Fruit fly (Drosophila melanogaster): ENCODE results near the gene CG7083.

The CG7083 gene

DNA sequence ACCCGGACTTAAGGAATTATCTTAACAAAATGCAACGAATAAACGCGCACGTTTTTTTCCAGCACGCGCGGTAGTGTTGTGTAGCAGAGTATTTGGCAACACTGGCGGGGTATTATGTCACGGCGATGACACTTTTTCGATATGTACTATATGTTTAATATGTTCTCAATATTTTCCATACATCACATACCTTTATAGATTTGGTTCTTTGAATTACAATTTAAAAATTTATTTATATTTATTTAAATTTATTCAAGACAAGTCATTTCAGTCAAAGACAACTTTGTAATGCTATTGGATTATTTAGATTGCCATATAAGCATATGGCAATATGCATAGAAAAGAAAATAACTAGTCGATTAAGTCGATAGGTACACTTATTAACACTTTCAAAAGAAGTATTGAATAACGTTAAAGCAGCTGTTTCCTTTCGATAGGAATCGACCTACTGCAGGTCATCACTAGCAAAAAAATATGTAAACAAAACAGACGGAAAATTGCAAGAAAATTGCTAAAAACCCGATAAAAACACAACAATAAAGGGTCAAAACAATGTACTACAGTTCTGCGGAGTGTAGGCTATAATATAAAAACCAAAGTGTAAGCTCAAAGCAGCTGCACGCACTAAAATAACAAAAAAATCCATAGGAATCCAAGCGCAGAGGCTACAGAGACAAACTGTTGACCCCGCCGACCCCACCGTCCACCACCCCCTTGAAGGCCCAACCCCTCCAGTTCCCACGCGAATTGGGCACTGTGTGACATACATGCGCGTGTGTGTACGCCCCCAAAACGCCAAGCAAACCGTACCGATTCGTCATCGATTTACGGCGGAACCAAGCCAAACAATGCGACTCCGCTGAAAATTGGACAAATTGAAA lies 5.8 kb downstream of the CG7083 start, which contains the start of the genes CG7182 and GAPcenA (continued):
- TF ChIP-seq Ada2b (GFP tag; IDR thresholded peaks at IDR 0.05) (0 out of 2 replicates have a peak, but pooled peaks have one; percentile 5), CG12659 (GFP tag; optimal IDR thresholded peaks at IDR 0.05) (peak; percentile 80), nerfin-1 (tag; optimal IDR thresholded peaks at IDR 0.05) (peak; percentile 67), CG2889 (GFP tag; IDR thresholded peaks at IDR 0.05) (no peak), toy (GFP tag; IDR thresholded peaks at IDR 0.05) (no peak), bcd (GFP tag; optimal IDR thresholded peaks at IDR 0.05) (peak; percentile 68), tap (tag; optimal IDR thresholded peaks at IDR 0.05) (peak; percentile 59), sens (GFP tag) (peak; percentile 84), CG10274 (GFP tag; optimal IDR thresholded peaks at IDR 0.05) (peak; percentile 2), CG9797 (GFP tag; optimal IDR thresholded peaks at IDR 0.05) (peak; percentile 21), CG8388 (GFP tag; optimal IDR thresholded peaks at IDR 0.05) (peak; percentile 53), Chrac-16 (GFP tag; optimal IDR thresholded peaks at IDR 0.05) (peak; percentile 63), Fer1 (GFP tag; optimal IDR thresholded peaks at IDR 0.05) (peak; percentile 49), Deaf1 (tag; optimal IDR thresholded peaks at IDR 0.05) (no peak), CG9215 (GFP tag; IDR thresholded peaks at IDR 0.05) (peak; percentile 60), ind (GFP tag; optimal IDR thresholded peaks at IDR 0.05) (peak; percentile 71), CG3281 (GFP tag; optimal IDR thresholded peaks at IDR 0.05) (peak; percentile 67), seq (GFP tag; IDR thresholded peaks at IDR 0.05) (no peak), dati (GFP tag; IDR thresholded peaks at IDR 0.05) (no peak), Tbp (GFP tag; optimal IDR thresholded peaks at IDR 0.05) (no peak), emc (GFP tag; optimal IDR thresholded peaks at IDR 0.05) (no peak), CG4424 (GFP tag; optimal IDR thresholded peaks at IDR 0.05) (peak; percentile 69), CG2129 (GFP tag; IDR thresholded peaks at IDR 0.05; ENCODE audit: partially characterized antibody) (0 out of 2 replicates have a peak, but pooled peaks have one; percentile 31), CG7372 (GFP tag; IDR thresholded peaks at IDR 0.05) (no peak; the same call in 1 of the 2 replicates), Fer2 (tag; optimal IDR thresholded peaks at IDR 0.05) (peak; percentile 62), Xbp1 (GFP tag; optimal IDR thresholded peaks at IDR 0.05) (peak; percentile 70), hb (GFP tag; IDR thresholded peaks at IDR 0.05; ENCODE audit: partially characterized antibody) (no peak; the same call in 2 of the 3 replicates), chif (GFP tag; optimal IDR thresholded peaks at IDR 0.05) (peak; percentile 1 to 15), Optix (GFP tag; IDR thresholded peaks at IDR 0.05) (no peak), CG17328 (GFP tag; IDR thresholded peaks at IDR 0.05) (no peak), crc (GFP tag; optimal IDR thresholded peaks at IDR 0.05) (no peak), Blimp-1 (GFP tag; optimal IDR thresholded peaks at IDR 0.05) (peak; percentile 59), lilli (GFP tag; optimal IDR thresholded peaks at IDR 0.05) (peak; percentile 61), CG31224 (GFP tag; IDR thresholded peaks at IDR 0.05) (peak; percentile 34; the same call in 1 of the 2 replicates), CG8944 (GFP tag; optimal IDR thresholded peaks at IDR 0.05) (no peak), inv (GFP tag; IDR thresholded peaks at IDR 0.05; ENCODE audit: partially characterized antibody) (no peak), unc-4 (GFP tag; IDR thresholded peaks at IDR 0.05; ENCODE audit: partially characterized antibody) (peak; percentile 64), CG10321 (GFP tag; IDR thresholded peaks at IDR 0.05) (no peak), wor (GFP tag; IDR thresholded peaks at IDR 0.05) (no peak), Dip3 (GFP tag; optimal IDR thresholded peaks at IDR 0.05) (peak; percentile 5), Eip74EF (GFP tag; optimal IDR thresholded peaks at IDR 0.05) (peak in 1 of 2 experiments; percentile 38), CG1529 (GFP tag; optimal IDR thresholded peaks at IDR 0.05) (no peak), CG6765 (GFP tag; optimal IDR thresholded peaks at IDR 0.05) (peak; percentile 24), gcm (GFP tag; optimal IDR thresholded peaks at IDR 0.05) (no peak), CG7745 (tag; optimal IDR thresholded peaks at IDR 0.05) (no peak), Aef1 (GFP tag; IDR thresholded peaks at IDR 0.05) (peak; percentile 39; the same call in 1 of the 3 replicates), ato (GFP tag; IDR thresholded peaks at IDR 0.05; ENCODE audit: partially characterized antibody) (peak; percentile 33; the same call in 1 of the 2 replicates), CG11695 (GFP tag; IDR thresholded peaks at IDR 0.05) (no peak)

All from whole organism, embryonic.